Fruit fly (Drosophila melanogaster): ENCODE measurements around the gene CG9667.
"Not testable (repeated sequence)": the region's sequence is repeated elsewhere in the genome, so short reads cannot be mapped to it uniquely, and the experiment has no call there.

The CG9667 gene

DNA sequence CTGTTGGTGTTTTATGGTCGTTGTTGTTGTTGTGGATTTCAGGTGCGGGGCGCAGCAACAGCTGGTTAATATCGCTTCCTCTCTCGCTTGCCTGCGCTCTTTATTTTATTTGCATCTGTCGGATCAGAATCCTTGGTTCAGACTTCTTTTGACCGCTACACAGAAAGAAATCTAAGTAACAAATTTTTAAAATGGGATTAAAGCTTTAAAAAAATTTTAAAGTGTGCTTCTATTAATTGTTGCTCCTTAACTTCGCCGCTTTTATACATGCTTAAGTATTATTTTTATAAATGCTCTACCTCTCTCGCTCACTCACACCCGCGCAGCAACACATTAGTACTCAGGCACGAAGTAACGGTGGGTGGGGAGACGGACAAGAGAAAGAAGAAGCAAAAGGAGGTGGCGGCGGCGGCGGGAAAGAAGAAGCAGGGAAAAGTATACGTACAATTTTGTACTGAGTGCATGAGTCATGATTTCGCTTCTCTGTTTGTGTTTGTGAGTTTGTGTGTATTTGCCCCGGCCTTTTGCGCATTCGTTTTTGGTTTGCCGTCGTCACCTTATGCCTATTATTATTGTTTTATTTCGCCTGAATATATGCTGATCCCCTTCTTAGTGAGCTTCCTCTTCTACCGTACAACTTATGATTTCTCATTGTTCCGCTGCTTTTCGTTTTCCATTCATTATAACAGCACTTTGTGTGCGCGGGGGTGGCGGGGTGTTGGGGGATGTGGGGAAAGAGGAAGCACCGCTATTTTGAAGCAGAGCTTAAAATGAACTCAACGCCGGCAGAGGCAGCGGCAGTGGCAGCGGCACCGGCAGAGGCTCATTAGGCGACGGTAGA, 12.1 kb downstream of the CG9667 start:
- TF ChIP-seq noc (tag; optimal IDR thresholded peaks at IDR 0.05) = peak; percentile 46

DNA sequence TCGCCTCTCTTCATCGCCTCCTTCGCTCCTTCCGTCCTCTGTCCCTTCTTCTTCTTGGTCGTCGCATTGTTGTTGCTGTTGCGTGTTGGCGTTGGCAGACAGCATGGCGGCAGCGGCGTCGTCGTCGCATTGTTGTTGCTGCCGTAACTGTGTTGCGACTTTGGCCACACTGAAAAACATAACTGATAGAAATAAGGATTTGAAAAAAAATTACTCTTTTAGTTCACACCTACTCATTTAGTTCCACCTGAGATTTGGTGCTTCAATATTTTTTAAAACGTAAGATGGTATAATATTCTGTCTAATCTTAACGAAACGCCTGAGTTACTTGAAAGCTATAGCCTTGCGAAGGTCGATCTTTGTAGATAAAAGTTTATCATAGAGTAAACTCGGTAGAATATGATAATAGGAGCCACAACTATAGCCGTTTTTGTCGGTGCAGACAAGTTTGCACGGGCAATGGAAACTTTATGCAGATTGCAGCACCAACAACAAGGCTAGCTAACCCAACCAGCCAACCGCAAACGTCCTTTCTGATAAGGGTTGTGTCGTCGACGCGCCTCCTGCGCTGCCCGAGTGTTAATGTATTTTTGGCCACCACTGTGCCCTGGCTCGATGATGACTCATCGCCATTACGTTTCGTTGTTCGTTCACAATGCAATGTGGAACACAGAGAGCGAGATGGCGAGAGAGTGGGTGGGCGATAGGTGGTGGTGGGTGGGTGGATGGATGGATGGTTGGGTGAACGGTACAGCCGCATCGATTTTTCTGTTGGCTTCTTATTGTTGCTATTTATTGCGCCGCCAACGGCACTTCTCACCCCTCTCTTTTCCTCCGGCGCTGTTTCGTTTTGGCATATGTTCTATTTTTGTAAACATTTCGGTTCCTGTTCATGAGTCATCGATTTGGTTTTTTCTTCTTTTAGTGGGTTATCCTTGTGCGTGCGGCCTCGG, 13.0 kb downstream of the CG9667 start:
- peak; percentile 33 for TF ChIP-seq noc (tag; optimal IDR thresholded peaks at IDR 0.05)

DNA sequence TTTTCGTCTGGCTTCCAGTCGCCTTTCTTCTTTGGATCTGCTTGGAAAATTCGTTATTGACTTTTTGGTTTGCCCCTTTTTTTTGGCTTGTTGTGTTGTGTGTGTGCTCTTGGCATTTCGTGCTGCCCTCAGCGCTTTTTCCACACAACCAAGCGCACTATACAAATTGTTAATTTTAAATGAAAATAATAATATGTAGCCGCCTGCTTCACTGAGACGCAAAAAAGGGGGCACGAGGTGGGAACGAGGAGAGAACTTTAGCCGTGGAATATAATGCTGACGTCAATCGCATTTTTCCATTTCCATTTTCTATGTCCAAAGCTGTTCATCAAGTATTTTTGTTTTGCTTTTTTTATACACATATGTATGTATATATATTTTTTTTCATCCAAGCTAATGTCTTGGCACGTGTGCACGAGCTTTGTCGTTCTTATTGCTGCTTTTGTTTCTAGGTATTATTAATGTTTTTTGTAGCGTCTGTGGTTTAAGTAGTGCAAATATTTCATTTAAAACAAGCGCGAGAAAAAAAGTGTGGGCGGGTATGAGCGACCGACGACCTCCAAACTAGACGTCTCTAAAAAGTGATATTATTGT, 14.3 kb downstream of the CG9667 start:
- TF ChIP-seq noc (tag; optimal IDR thresholded peaks at IDR 0.05) = no peak

DNA sequence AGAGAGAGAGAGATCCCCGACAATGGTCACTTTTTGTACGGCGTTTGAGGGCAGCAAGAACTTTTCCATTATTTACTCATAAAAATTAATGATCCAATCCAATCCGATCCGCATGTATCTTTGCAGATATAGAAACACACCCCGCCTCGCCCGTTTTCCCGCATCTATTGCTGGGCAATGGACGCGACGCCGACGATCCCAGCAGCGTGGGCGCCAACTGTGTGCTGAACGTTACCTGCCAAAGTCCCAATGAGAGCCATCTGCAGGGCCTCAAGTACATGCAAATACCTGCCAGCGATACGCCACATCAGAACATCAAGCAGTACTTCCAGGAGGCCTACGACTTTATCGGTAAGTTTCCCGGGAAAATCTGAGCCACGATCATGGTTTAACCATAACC, 15.2 kb downstream of the CG9667 start:
- TF ChIP-seq noc (tag; optimal IDR thresholded peaks at IDR 0.05) = no peak

DNA sequence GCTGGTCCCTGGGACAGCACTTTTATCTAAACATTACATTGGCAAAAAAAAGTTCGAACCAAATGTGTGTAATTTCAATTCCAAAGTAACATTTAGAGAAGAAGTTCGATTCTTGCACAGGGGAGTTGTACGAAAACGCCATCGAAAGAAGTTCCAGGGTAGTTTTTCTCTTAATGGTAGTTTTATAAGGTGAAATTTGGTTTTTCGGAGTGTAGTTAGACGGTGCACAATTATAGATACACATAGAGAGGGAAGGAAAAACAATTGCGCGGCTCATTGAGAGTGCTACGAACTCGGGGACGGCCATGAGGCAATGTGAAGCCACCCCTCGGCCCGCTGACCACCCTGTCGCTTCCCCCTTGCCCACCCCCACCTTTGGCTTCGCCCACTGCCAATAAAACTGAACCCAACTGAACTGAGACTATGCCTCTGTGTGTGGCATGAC, 15.9 kb downstream of the CG9667 start:
- TF ChIP-seq noc (tag; optimal IDR thresholded peaks at IDR 0.05) = no peak

DNA sequence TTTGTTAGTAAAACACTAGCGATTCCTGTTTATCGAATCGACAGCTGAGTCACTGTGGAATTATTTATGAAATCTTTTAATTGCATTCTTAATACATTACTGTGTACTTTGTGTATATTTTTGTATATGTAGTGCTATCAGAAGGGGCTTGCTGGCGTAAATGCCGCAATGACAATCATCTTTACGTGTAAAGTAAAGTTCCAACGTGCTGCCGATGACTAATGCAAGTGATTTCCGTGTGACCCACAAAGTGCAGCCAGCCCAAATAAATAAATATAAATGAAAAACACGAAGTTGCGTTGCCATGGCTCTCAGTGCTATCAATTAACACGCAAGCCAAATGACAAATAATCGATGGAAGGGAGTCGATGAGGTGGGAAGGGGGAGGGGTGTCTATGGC, 16.4 kb downstream of the CG9667 start:
- TF ChIP-seq noc (tag; optimal IDR thresholded peaks at IDR 0.05) = no peak

DNA sequence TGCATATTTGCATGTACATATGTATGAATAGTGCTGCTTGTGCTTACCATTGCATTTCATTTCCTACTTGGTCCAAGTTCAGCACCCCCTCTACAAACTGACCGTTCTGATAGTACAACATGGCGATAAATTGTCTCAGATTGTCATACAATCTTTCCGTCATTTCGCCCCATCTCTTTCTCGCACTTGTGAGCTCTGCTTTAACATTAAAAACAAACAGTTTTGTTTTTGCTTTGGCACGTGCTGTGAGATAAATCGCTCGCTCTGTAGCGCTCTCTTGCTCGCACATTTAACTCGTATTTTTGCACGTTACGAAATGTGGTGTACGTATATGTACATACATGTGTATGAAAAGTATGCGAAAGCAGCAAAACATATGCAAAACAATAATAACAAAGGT, 17.4 kb downstream of the CG9667 start:
- no peak for TF ChIP-seq noc (tag; optimal IDR thresholded peaks at IDR 0.05)

DNA sequence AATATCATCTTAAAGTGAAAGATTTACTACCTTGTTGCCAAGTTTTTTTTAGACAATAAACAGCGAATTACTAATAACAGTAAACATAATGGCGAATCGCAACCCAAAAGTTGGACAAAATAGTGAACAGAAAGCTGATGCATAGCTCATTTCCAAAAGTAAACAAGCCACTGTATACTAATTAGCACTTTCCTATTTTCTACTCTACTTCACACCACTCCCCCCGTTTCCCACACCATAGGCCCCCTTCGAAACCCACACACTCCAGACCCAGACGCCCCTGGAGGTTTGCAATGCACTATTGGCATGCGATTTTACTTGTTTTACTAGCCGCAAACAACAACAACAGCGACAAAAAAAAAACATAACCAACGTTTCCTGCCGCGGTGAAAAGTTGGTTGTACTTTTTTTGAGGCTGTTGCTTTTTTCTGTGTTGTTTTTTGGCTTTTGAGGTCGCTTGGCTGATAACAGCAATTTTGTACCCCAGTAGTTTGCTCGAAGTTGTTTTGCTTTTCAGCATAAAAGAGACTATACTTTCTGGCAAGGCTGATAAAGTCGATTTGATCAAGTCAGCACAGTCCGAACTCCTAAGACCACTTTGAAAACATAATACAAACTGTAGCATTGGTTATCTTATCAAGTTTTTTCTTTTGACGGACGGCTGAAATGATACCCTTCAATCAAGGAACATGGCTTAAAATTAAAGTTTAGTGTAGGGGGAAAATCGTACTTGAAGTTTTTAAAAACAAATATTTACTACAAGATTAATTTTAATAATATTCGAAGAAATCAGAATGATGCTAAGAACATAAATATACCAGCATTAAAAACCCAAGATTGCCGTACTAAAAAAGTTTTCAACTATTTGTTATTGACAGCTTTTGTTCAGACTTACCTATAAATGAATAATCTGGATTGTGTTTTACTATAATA, 19.0 kb downstream of the CG9667 start:
- peak; percentile 69 for TF ChIP-seq noc (tag; optimal IDR thresholded peaks at IDR 0.05)

DNA sequence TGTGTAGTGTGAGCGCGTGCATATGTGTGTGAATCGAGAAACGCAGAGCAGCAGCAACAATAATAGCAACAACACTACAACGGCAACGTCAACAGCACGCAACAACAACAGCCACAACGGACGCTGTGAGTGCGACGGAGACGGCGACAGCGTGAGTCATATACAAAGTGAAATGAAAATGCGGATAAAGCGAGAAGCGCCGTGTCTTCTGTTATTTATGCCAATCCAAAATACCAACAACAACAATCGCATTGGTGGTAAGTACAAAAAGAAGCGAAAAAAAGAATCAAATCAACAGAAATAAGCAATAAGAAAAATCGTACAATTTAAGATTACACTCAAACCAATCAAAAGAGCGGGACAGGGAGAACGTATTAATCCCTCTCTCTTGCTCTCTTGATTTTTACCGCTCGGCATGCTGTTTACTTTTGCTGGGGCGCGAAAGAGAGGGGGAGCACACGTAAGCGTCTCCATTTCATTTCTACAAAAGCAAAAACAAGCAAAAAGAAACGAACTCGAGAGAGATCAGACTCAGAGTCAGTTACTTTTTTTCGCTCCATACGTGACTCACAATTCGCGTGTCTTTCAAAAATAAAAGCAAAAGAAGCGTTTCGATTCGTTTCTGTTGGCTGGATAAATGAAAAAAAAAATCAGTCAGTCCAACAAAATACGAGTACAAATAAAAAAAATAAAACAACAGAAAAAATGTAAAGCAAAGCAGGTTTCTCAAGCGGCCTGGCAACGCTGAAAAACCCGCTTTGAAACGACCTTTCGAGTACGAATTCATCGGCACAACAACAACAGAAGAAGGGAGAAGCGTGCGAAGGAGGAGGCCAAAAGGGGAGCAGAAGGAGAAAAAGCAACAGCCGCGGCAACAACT, 20.1 kb downstream of the CG9667 start:
- TF ChIP-seq noc (tag; optimal IDR thresholded peaks at IDR 0.05) = peak; percentile 54

DNA sequence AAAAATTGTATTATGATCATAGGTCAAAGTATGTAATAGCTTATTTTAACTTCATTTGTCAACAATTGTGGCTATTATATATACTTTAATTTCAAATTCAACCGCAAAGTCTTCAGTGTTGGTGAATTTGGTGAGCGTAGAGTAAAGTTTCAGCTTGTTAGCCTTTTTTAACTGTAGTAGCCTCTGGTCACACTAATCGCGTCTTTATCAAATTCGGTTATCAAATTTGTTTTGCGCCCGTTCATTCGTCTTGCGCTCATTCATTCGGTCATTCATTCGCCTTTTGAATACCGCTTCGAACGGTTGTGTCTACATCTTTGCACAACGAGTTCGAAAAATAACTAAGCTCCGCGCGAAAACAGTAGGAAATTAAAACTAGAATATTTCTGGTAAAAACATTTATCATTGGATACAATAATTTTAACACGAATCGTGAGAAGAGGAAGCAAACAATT, 21.0 kb downstream of the CG9667 start, which contains the start of gene puc:
Gene puc (plus strand): TSS at position 245 of the 455 bp plus-strand sequence.
- TF ChIP-seq noc (tag; optimal IDR thresholded peaks at IDR 0.05) = peak; percentile 58

DNA sequence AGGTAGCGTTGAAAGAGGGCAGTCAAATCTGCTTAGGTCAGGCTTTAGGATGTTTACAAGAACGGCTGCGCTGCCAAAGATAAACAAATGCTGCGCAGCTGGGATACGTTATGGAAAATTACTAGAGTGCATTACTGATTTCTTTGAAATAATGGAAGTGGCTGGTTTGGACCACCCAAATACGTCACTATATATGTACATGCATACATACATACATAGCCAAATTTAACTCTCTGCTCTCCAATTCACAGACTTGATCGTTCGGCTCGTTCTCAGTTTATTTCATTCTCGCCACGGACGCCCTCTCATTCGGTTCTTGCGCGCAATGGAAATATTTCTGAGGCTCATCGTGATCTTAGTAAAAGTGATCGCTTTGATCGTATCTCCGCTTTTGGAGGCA, 32.3 kb downstream of the CG9667 start, which contains the start of gene CG7900:
Gene CG7900 (plus strand): TSS at position 301 of the 400 bp plus-strand sequence.
- TF ChIP-seq noc (tag; optimal IDR thresholded peaks at IDR 0.05) = not testable (repeated sequence)

DNA sequence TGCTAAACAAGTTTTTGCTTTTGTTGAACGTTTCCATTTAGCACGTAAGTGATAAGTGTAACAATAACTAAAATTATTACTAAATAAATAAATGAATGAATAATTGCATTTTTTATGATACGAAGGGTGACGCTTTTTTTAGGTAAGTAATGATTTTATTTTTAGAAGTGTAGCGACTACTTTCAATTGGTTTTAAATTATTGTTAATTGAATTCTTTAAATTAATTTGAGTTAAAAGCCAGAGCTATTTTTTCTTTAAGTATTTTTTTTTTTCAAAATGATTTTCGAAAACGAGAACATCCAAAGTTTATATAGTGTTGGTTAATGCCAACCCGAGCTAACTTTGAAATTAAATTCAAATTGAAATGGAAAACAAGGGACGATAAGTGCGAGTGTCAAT, 39.2 kb downstream of the CG9667 start, which contains the start of gene CG7910:
Gene CG7910 (plus strand): TSS at position 301 of the 400 bp plus-strand sequence.
- no peak for TF ChIP-seq noc (tag; optimal IDR thresholded peaks at IDR 0.05)

Measured in whole organism, larva.